Worm (Caenorhabditis elegans) whole organism, early embryonic: ENCODE data around the gene txt-4.

Experiments used
- B0310.2 ChIP-seq: sonication (generic microtip); optimal IDR thresholded peaks from 2 replicates; lab custom pipeline; 2016; ENCODE audit warnings: mild to moderate bottlenecking, missing genetic modification characterization, missing compliant biosample characterization
- ama-1 ChIP-seq: fragments of 150-350 bp; optimal IDR thresholded peaks from 2 replicates; lab custom pipeline; 2014
- ceh-13 ChIP-seq: fragments of 200-800 bp; sonication (Bioruptor generic); optimal IDR thresholded peaks from 2 replicates; lab custom pipeline; 2018; ENCODE audit warnings: mild to moderate bottlenecking, missing genetic modification characterization, missing compliant biosample characterization
- flt-1 ChIP-seq: fragments of 200-800 bp; sonication (Bioruptor generic); IDR thresholded peaks from 2 replicates; pipeline ENCODE4 v1.3.6; 2022; ENCODE audit warnings: missing genetic modification characterization, missing compliant biosample characterization
- hmbx-1 ChIP-seq: sonication (generic microtip); optimal IDR thresholded peaks from 2 replicates; lab custom pipeline; 2016; ENCODE audit warnings: mild to moderate bottlenecking, missing genetic modification characterization, missing compliant biosample characterization
- hmg-4 ChIP-seq: fragments of 200-800 bp; sonication (Bioruptor generic); optimal IDR thresholded peaks from 2 replicates; lab custom pipeline; 2018; ENCODE audit warnings: mild to moderate bottlenecking, missing genetic modification characterization, missing compliant biosample characterization
- pes-1 ChIP-seq: fragments of 200-800 bp; sonication (Bioruptor generic); IDR thresholded peaks from 2 replicates; pipeline ENCODE4 v1.3.6; 2022; ENCODE audit warnings: missing genetic modification reagents, missing genetic modification characterization, missing compliant biosample characterization
- scrt-1 ChIP-seq: fragments of 200-800 bp; sonication (Bioruptor generic); IDR thresholded peaks from 2 replicates; pipeline ENCODE4 v1.3.6; 2022; ENCODE audit warnings: missing genetic modification characterization, missing compliant biosample characterization
- tbx-11 ChIP-seq: fragments of 200-800 bp; sonication (Bioruptor generic); IDR thresholded peaks from 2 replicates; pipeline ENCODE4 v1.3.6; 2022; ENCODE audit warnings: missing genetic modification characterization, missing compliant biosample characterization
- tra-4 ChIP-seq: sonication (generic microtip); optimal IDR thresholded peaks from 2 replicates; lab custom pipeline; 2017; ENCODE audit warnings: missing genetic modification characterization, missing compliant biosample characterization

ce11 chrIV:1550131-1550530 is 39.8 kb downstream of the txt-4 start, which contains the start of gene C34H4.5:
- TF ChIP-seq B0310.2 (no peak), ama-1 (lab: Kevin White, UChicago) (no peak), hmbx-1 (tag; lab: Kevin White, UChicago) (no peak), tra-4 (tag; lab: Kevin White, UChicago) (no peak), scrt-1 (GFP tag; lab: Robert Waterston, UW) (no peak), tbx-11 (GFP tag; lab: Robert Waterston, UW) (no peak), ceh-13 (GFP tag; lab: Kevin White, UChicago) (no peak), hmg-4 (no peak), flt-1 (GFP tag; lab: Robert Waterston, UW) (no peak), pes-1 (GFP tag; lab: Robert Waterston, UW) (no peak)
